Worm (Caenorhabditis elegans): ENCODE measurements around the gene exos-9.
A peak's percentile ranks its signal among the peaks of the same experiment; 100 is the strongest.

The exos-9 gene

DNA sequence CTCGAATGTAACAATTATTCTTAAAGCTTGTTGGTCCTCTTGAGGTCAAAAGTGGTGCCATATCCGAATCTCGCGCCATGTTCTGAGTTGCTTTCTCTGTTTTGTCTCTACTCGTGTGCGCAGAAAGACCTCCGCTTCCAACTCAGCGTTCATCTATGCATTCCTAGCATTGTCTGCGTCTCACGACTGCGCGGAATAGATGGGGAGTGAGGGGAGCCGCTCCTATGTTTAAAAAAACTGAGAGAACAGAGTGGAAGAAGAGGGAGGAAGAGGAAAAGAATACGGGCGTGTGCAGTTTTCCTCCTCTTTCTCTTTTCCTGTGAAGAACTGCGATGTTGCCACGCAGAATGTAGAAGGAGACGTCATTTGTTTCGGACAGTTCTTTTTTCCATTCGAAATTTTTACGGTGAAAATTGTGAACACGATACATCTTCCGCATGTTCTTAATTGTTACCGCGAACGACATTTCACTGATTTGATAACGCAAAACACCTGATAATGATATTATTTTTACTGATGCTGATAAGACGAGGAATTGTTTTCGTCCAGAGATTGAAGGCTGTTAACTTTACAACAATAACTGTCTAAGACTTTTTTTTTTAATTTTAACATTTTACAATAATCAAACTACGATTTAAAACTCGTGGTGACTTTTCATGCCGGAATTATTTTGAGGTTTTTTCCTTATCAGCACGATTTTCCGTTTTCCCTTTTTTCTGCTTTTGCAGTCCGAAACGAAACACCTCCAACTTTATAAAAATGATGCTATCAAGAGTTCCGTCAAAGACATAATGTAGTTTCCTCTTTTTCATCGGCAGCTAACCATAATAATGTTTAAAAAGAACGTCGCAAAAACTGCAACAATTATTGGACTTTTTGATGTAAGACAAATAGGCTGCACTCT is 31.0 kb downstream of the exos-9 start (continued):
- TF ChIP-seq madf-9 (GFP tag; conservative IDR thresholded peaks at IDR 0.05) (0 out of 2 replicates have a peak, but pooled peaks have one; percentile 23), tra-1 (GFP tag; IDR thresholded peaks at IDR 0.05) (no peak), F37D6.2 (tag; optimal IDR thresholded peaks at IDR 0.05) (peak; percentile 9), dve-1 (tag; optimal IDR thresholded peaks at IDR 0.05; ENCODE audit: insufficient read depth) (peak; percentile 12), T26A8.4 (GFP tag; IDR thresholded peaks at IDR 0.05) (no peak), T20F7.1 (GFP tag; optimal IDR thresholded peaks at IDR 0.05) (peak; percentile 19), mep-1 (tag; optimal IDR thresholded peaks at IDR 0.05) (peak; percentile 76), mxl-3 (GFP tag; optimal IDR thresholded peaks at IDR 0.05) (no peak), Y5F2A.4 (GFP tag; optimal IDR thresholded peaks at IDR 0.05) (no peak), set-16 (GFP tag; IDR thresholded peaks at IDR 0.05) (peak; percentile 31), hmg-1.1 (GFP tag; IDR thresholded peaks at IDR 0.05) (peak; percentile 80), ZK546.5 (tag; optimal IDR thresholded peaks at IDR 0.05) (no peak), lin-1 (GFP tag; IDR thresholded peaks at IDR 0.05) (0 out of 2 replicates have a peak, but pooled peaks have one; percentile 37), snpc-4 (tag; optimal IDR thresholded peaks at IDR 0.05) (no peak), ceh-82 (tag; optimal IDR thresholded peaks at IDR 0.05) (no peak), pqm-1 (tag; optimal IDR thresholded peaks at IDR 0.05) (peak; percentile 84), egl-43 (GFP tag; IDR thresholded peaks at IDR 0.05) (peak; percentile 61; the same call in 1 of the 2 replicates), aly-2 (tag; optimal IDR thresholded peaks at IDR 0.05) (no peak), fkh-10 (GFP tag; optimal IDR thresholded peaks at IDR 0.05) (peak; percentile 21), mxl-2 (GFP tag; conservative IDR thresholded peaks at IDR 0.05) (no peak), daf-16 (GFP tag; optimal IDR thresholded peaks at IDR 0.05) (no peak), daf-16 (tag; optimal IDR thresholded peaks at IDR 0.05) (peak; percentile 74), F10B5.3 (tag; optimal IDR thresholded peaks at IDR 0.05) (no peak), unc-130 (GFP tag; optimal IDR thresholded peaks at IDR 0.05) (no peak)

DNA sequence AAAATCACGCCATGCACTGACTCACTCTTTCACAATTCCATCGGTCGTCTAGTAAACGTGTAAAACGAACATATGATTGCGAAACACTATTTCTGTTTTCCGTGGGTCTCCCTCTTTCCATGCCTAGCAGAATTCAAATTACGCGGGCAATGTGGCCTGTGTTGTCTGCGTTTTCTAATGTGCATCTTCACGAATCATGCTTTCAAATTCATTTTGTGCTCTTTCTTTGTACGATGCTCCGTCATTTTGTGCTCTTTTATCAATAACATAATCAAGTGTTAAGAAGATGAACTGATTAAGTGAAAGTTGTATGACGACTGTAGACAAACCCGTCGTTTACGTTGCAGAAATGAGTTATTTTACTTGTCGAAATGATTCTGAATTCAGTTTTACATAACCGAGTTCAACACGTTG is 32.0 kb downstream of the exos-9 start:
- TF ChIP-seq mes-2 (tag; optimal IDR thresholded peaks at IDR 0.05; ENCODE audit: poor library complexity, severe bottlenecking) = peak; percentile 63
- peak; percentile 8; the same call in 1 of the 2 replicates for TF ChIP-seq hmg-1.1 (GFP tag; IDR thresholded peaks at IDR 0.05)
- peak; percentile 60 for TF ChIP-seq nhr-48 (tag; optimal IDR thresholded peaks at IDR 0.05)
- TF ChIP-seq zip-11 (GFP tag; IDR thresholded peaks at IDR 0.05) = no peak
- peak; percentile 66 for TF ChIP-seq mep-1 (tag; optimal IDR thresholded peaks at IDR 0.05)
- TF ChIP-seq lir-3 (tag; optimal IDR thresholded peaks at IDR 0.05) = no peak
- peak; percentile 58 for TF ChIP-seq nhr-6 (tag; optimal IDR thresholded peaks at IDR 0.05)
- TF ChIP-seq lin-38 (GFP tag; IDR thresholded peaks at IDR 0.05) = peak; percentile 26
- TF ChIP-seq pha-4 (GFP tag; IDR thresholded peaks at IDR 0.05) = no peak
- TF ChIP-seq pha-4 (tag; optimal IDR thresholded peaks at IDR 0.05) = peak; percentile 9
- TF ChIP-seq pqm-1 (tag; optimal IDR thresholded peaks at IDR 0.05) = peak; percentile 96
- TF ChIP-seq hlh-30 (tag; optimal IDR thresholded peaks at IDR 0.05; ENCODE audit: insufficient read depth) = peak; percentile 68
- TF ChIP-seq gei-8 (GFP tag; optimal IDR thresholded peaks at IDR 0.05) = peak; percentile 53
- peak in 1 of 2 experiments; percentile 38 for TF ChIP-seq unc-62 (GFP tag; optimal IDR thresholded peaks at IDR 0.05 in 1 of 2)
- TF ChIP-seq unc-62 (tag; optimal IDR thresholded peaks at IDR 0.05) = no peak
- peak in 1 of 2 experiments; percentile 70 for TF ChIP-seq lsy-2 (tag; optimal IDR thresholded peaks at IDR 0.05)
- peak; percentile 49 for TF ChIP-seq lin-13 (GFP tag; optimal IDR thresholded peaks at IDR 0.05)
- peak; percentile 2 for TF ChIP-seq nhr-77 (tag; optimal IDR thresholded peaks at IDR 0.05)
- peak; percentile 69 for TF ChIP-seq dpl-1 (GFP tag; optimal IDR thresholded peaks at IDR 0.05)
- peak; percentile 63 for TF ChIP-seq T20F7.1 (GFP tag; optimal IDR thresholded peaks at IDR 0.05)
- no peak for TF ChIP-seq zip-2 (tag; optimal IDR thresholded peaks at IDR 0.05)
- TF ChIP-seq ama-1 (optimal IDR thresholded peaks at IDR 0.05) = no peak
- peak; percentile 87 for TF ChIP-seq nhr-28 (tag; optimal IDR thresholded peaks at IDR 0.05)
- peak; percentile 35 for TF ChIP-seq nhr-11 (tag; optimal IDR thresholded peaks at IDR 0.05)
- no peak for TF ChIP-seq dmd-9 (GFP tag; IDR thresholded peaks at IDR 0.05)
- no peak for TF ChIP-seq ztf-7 (tag; optimal IDR thresholded peaks at IDR 0.05)
- TF ChIP-seq aha-1 (tag) = peak; percentile 55
- TF ChIP-seq egl-43 (GFP tag; IDR thresholded peaks at IDR 0.05) = no peak
- no peak for TF ChIP-seq nhr-10 (tag; optimal IDR thresholded peaks at IDR 0.05)
- TF ChIP-seq fos-1 (tag; optimal IDR thresholded peaks at IDR 0.05) = no peak
- TF ChIP-seq mxl-3 (GFP tag; optimal IDR thresholded peaks at IDR 0.05) = peak; percentile 67
- peak; percentile 89 for TF ChIP-seq hlh-11 (tag; optimal IDR thresholded peaks at IDR 0.05)

All from whole organism, L4 larva.